ENCODE assay signal across 4 fruit fly cellular contexts in genomic region chr2L:5099790-5100360, dm6.
TF ChIP-seq lines count a peak whose summit lies in the region.

TSS of gene ND-13A (minus strand) at chr2L:5100288.

- no peak for TF ChIP-seq CTCF in whole organism, embryonic (GFP tag; optimal IDR thresholded peaks at IDR 0.05; lab: Kevin White, UChicago)

TF ChIP-seq in whole organism, adult, 20 proteins besides CTCF, POLR2A, EP300 and RAD21:
- TF ChIP-seq bab1 (GFP tag; optimal IDR thresholded peaks at IDR 0.05; lab: Kevin White, UChicago): peak; percentile 44
- no peak for TF ChIP-seq CG14711 (tag; optimal IDR thresholded peaks at IDR 0.05; lab: Kevin White, UChicago)

TF ChIP-seq in whole organism, embryonic, 481 proteins besides CTCF, POLR2A, EP300 and RAD21 (continues in another document):
- TF ChIP-seq bigmax (GFP tag; optimal IDR thresholded peaks at IDR 0.05; lab: Kevin White, UChicago): no peak
- TF ChIP-seq gcm2 (GFP tag; optimal IDR thresholded peaks at IDR 0.05; lab: Kevin White, UChicago): no peak
- no peak for TF ChIP-seq CG17802 (tag; optimal IDR thresholded peaks at IDR 0.05; lab: Kevin White, UChicago)
- TF ChIP-seq Mrtf (GFP tag; IDR thresholded peaks at IDR 0.05; lab: Robert Waterston, UW): no peak
- TF ChIP-seq toy (GFP tag; IDR thresholded peaks at IDR 0.05; lab: Robert Waterston, UW): no peak
- no peak for TF ChIP-seq CG13894 (tag; optimal IDR thresholded peaks at IDR 0.05; lab: Kevin White, UChicago)
- TF ChIP-seq Dp (GFP tag; optimal IDR thresholded peaks at IDR 0.05; lab: Kevin White, UChicago): peak; percentile 69
- TF ChIP-seq crp (GFP tag; optimal IDR thresholded peaks at IDR 0.05; lab: Kevin White, UChicago): peak; percentile 36 to 92
- TF ChIP-seq dmrt11E (tag; optimal IDR thresholded peaks at IDR 0.05; lab: Kevin White, UChicago): no peak
- TF ChIP-seq CG10431 (GFP tag; optimal IDR thresholded peaks at IDR 0.05; lab: Kevin White, UChicago): no peak
- no peak for TF ChIP-seq z (GFP tag; IDR thresholded peaks at IDR 0.05; lab: Robert Waterston, UW)
- TF ChIP-seq CG15601 (tag; optimal IDR thresholded peaks at IDR 0.05; lab: Kevin White, UChicago): peak; percentile 9
- no peak for TF ChIP-seq chn (GFP tag; optimal IDR thresholded peaks at IDR 0.05; lab: Kevin White, UChicago)
- no peak for TF ChIP-seq dati (GFP tag; IDR thresholded peaks at IDR 0.05; lab: Robert Waterston, UW)
- TF ChIP-seq Sry-δ (GFP tag; optimal IDR thresholded peaks at IDR 0.05; lab: Kevin White, UChicago): no peak
- no peak for TF ChIP-seq CG3847 (GFP tag; IDR thresholded peaks at IDR 0.05; lab: Robert Waterston, UW)
- TF ChIP-seq sd (tag; optimal IDR thresholded peaks at IDR 0.05; lab: Kevin White, UChicago): peak; percentile 13
- no peak for TF ChIP-seq Dad (GFP tag; optimal IDR thresholded peaks at IDR 0.05; lab: Kevin White, UChicago)
- TF ChIP-seq CrebB (tag; optimal IDR thresholded peaks at IDR 0.05; lab: Kevin White, UChicago): peak; percentile 22
- TF ChIP-seq B-H1 (GFP tag; IDR thresholded peaks at IDR 0.05; lab: Robert Waterston, UW): no peak
- TF ChIP-seq chm (GFP tag; IDR thresholded peaks at IDR 0.05; lab: Robert Waterston, UW): no peak
- no peak for TF ChIP-seq Bteb2 (GFP tag; optimal IDR thresholded peaks at IDR 0.05; lab: Kevin White, UChicago)
- peak; percentile 18 for TF ChIP-seq Fer1 (GFP tag; optimal IDR thresholded peaks at IDR 0.05; lab: Kevin White, UChicago)
- no peak for TF ChIP-seq gsb-n (tag; optimal IDR thresholded peaks at IDR 0.05; lab: Kevin White, UChicago)
- peak; percentile 24 for TF ChIP-seq Ets97D (GFP tag; optimal IDR thresholded peaks at IDR 0.05; lab: Kevin White, UChicago)
- no peak for TF ChIP-seq HLHmδ (GFP tag; optimal IDR thresholded peaks at IDR 0.05; lab: Kevin White, UChicago)
- TF ChIP-seq CG6791 (GFP tag; IDR thresholded peaks at IDR 0.05; lab: Robert Waterston, UW; ENCODE audit: partially characterized antibody): peak; percentile 35; the same call in 1 of the 3 replicates
- TF ChIP-seq sob (GFP tag; IDR thresholded peaks at IDR 0.05; lab: Robert Waterston, UW): no peak
- TF ChIP-seq CG10543 (GFP tag; optimal IDR thresholded peaks at IDR 0.05; lab: Kevin White, UChicago): no peak
- TF ChIP-seq CG3065 (GFP tag; optimal IDR thresholded peaks at IDR 0.05; lab: Kevin White, UChicago): no peak
- no peak for TF ChIP-seq caup (GFP tag; optimal IDR thresholded peaks at IDR 0.05; lab: Kevin White, UChicago; ENCODE audit: severe bottlenecking)

TF ChIP-seq in whole organism, prepupa, 60 proteins besides CTCF, POLR2A, EP300 and RAD21:
- TF ChIP-seq CG6854 (GFP tag; optimal IDR thresholded peaks at IDR 0.05; lab: Kevin White, UChicago) (peak; percentile 27), achi (GFP tag; optimal IDR thresholded peaks at IDR 0.05; lab: Kevin White, UChicago) (peak; percentile 99), vri (GFP tag; optimal IDR thresholded peaks at IDR 0.05; lab: Kevin White, UChicago) (peak; percentile 16), CG1621 (tag; optimal IDR thresholded peaks at IDR 0.05; lab: Kevin White, UChicago) (no peak)
TF ChIP-seq in whole organism, prepupa: peak in this region for 3.

TF ChIP-seq in whole organism, pupa, 21 proteins besides CTCF, POLR2A, EP300 and RAD21:
- TF ChIP-seq CG8159 (tag; optimal IDR thresholded peaks at IDR 0.05; lab: Kevin White, UChicago): no peak
- TF ChIP-seq CG4496 (GFP tag; IDR thresholded peaks at IDR 0.05; lab: Robert Waterston, UW): peak; percentile 39; the same call in 1 of the 3 replicates
- no peak for TF ChIP-seq CG15710 (tag; optimal IDR thresholded peaks at IDR 0.05; lab: Kevin White, UChicago)
- no peak for TF ChIP-seq CG8301 (tag; optimal IDR thresholded peaks at IDR 0.05; lab: Kevin White, UChicago)
- TF ChIP-seq CG14655 (GFP tag; optimal IDR thresholded peaks at IDR 0.05; lab: Kevin White, UChicago): no peak
- no peak for TF ChIP-seq CG32121 (GFP tag; IDR thresholded peaks at IDR 0.05; lab: Robert Waterston, UW)
